Fruit fly (Drosophila melanogaster) Kc167 (cell line): ENCODE data around the gene CrebA.

Experiments used
- Myc ChIP-seq: fragments of >200 bp; optimal IDR thresholded peaks from 2 replicates; lab custom pipeline; 2017; ENCODE audit warnings: missing external identifiers
- Sin3A ChIP-seq: fragments of >200 bp; optimal IDR thresholded peaks from 2 replicates; lab custom pipeline; 2018; ENCODE audit warnings: missing external identifiers
- h ChIP-seq: fragments of >200 bp; optimal IDR thresholded peaks from 3 replicates; lab custom pipeline; 2018; ENCODE audit warnings: missing external identifiers
- insv ChIP-seq: fragments of >200 bp; optimal IDR thresholded peaks from 3 replicates; lab custom pipeline; 2018; ENCODE audit warnings: missing external identifiers
- psq ChIP-seq: fragments of >200 bp; optimal IDR thresholded peaks from 2 replicates; lab custom pipeline; 2017; ENCODE audit warnings: missing external identifiers
- ttk ChIP-seq: sonication (Bioruptor generic); optimal IDR thresholded peaks from 2 replicates; lab custom pipeline; 2017; ENCODE audit warnings: missing external identifiers

Gene CrebA

DNA sequence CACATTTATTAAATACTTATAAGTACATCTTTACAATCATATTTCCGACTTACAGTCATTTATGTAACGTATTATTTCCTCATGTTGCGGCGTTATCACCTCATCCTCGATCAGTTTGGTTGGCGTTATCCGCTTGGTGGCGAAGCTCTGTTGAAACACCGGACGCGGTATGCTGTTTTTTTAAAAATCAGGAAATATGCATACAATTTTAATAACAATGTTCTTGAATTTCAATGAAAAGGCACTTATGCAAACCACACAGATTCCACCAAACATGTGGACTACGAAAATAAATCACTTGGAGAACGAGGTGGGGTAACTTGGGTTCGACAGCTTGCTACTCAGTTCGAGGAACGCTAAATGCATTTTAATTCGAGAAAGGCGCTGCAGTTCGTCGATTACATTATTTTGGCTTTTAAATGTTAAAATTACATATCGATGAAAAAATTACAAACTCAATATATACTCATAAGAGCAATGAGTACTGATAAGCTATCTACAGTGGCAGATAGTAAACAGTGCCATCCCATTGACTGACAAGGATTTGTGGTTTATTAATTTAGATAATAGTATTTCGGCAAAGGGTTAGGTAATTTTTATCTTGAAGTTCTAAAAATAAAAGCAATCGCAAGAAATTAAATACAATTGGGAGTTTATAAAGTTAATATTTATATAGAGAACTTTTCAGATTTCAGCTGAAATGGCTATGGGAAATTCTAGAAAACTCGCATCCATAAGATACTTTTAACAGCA lies 28.8 kb upstream of the CrebA start:
- no peak for TF ChIP-seq h (lab: Kevin White, UChicago)
- no peak for TF ChIP-seq Sin3A (lab: Kevin White, UChicago)
- TF ChIP-seq psq (lab: Kevin White, UChicago) = no peak
- TF ChIP-seq Myc = no peak
- TF ChIP-seq insv (lab: Kevin White, UChicago) = no peak
- no peak for TF ChIP-seq ttk (lab: Kevin White, UChicago)

DNA sequence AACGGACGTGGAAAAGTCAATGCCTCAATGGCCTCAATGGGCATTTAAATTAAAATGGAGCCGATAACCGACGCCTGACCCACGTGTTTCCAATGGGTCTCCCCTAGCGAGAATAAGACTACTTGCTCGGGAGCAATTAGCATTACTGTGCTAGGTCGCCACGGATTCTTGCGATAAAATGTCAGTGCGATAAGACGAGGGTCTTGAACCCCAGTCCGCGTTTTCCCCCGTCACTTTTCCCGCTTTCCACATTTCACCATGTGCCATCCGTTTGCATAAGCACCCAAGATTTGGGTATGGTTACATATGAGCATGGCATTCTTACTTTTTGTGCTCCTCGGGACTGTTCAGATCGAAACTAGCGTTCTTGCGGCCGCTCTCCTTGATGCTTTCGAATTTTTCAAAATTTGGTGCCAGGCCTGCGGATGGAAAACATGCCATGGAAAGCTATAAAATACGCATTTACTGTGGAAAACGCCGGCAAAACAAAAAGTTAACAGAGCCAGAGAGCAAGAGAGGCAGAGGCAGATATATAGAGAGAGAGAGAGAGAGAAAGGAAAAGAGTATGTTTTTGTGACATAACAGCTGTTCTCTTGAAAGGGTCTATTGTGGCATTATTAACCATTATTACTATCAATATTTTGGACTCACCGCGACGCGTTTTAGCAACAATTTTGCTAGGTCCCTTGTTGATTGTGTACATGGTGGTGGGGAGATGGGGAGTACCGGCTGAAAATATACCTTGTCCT lies 27.9 kb upstream of the CrebA start:
- TF ChIP-seq h (lab: Kevin White, UChicago) = no peak
- TF ChIP-seq ttk (lab: Kevin White, UChicago) = no peak
- no peak for TF ChIP-seq Sin3A (lab: Kevin White, UChicago)
- TF ChIP-seq insv (lab: Kevin White, UChicago) = no peak
- TF ChIP-seq Myc = no peak
- no peak for TF ChIP-seq psq (lab: Kevin White, UChicago)

DNA sequence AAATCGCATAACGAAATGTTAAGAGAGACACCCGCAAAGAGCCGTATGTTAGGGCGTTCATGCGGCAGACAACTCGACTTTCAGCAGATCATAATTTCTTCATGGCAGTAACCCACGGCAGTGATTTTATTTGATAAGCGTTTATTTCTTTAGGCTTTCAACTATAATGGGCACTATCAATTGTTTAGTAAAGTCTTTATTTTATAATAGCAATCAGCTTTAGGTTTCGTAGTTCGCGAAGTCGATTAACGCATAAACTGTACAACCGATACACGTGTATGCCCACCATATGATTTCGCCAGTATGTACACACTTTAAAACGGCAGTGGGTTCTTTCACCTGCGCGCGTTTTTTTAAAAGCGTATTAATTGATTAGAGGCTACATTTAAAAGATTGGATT lies 27.0 kb upstream of the CrebA start, which contains the start of gene CG7841:
CG7841 (minus strand) TSS at position 20 of the 400 bp plus-strand sequence.
- TF ChIP-seq insv (lab: Kevin White, UChicago) = no peak
- TF ChIP-seq h (lab: Kevin White, UChicago) = no peak
- no peak for TF ChIP-seq ttk (lab: Kevin White, UChicago)

DNA sequence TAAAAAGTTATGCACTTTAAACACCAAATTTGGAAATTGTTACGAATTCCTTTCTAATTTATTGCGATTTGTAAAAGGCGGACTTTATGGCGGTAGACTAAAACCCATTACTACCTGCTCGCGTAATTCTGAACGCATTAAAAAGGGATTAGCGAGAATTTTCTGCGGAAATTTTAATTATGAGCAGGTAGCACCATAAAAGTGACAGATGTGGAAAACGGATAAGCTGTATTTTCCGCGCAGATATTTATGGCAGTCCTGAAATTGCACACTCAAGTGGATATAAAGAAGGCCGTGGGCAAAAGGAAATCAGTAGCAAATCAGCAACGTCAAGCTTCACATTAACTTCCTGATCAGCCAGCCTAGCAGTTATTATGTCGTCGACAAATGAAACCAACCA lies 26.4 kb upstream of the CrebA start, which contains the start of gene Z600:
Z600 (plus strand) TSS at position 312 of the 400 bp plus-strand sequence.
- TF ChIP-seq Sin3A (lab: Kevin White, UChicago) (no peak), ttk (lab: Kevin White, UChicago) (no peak), Myc (no peak), insv (lab: Kevin White, UChicago) (no peak), h (lab: Kevin White, UChicago) (no peak), psq (lab: Kevin White, UChicago) (no peak)

DNA sequence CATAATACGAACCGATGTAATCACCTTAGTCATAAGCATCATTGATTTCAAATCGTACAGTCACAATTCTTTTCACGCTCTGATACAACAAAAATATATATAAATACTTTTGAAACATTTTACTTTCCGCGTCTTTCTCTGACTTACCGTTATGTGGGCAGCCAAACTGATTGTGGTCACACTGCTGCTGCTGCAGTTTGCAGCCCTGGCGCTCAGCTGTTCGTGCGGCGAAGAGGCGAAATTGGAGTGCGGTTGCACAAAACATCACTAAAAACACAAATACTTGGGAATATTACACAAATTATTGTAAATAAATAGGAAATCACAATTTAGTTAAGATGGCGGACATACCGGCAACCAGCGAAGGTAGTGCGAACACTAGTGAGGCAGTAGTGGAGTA lies 25.8 kb upstream of the CrebA start, which contains the start of the genes gdl and gdl-ORF39:
gdl (plus strand) TSS at position 48 of the 400 bp plus-strand sequence.
gdl-ORF39 (plus strand) TSS at position 48 of the 400 bp plus-strand sequence.
- TF ChIP-seq insv (lab: Kevin White, UChicago) = no peak
- TF ChIP-seq Myc = no peak
- no peak for TF ChIP-seq psq (lab: Kevin White, UChicago)
- TF ChIP-seq Sin3A (lab: Kevin White, UChicago) = no peak
- TF ChIP-seq h (lab: Kevin White, UChicago) = no peak
- no peak for TF ChIP-seq ttk (lab: Kevin White, UChicago)

DNA sequence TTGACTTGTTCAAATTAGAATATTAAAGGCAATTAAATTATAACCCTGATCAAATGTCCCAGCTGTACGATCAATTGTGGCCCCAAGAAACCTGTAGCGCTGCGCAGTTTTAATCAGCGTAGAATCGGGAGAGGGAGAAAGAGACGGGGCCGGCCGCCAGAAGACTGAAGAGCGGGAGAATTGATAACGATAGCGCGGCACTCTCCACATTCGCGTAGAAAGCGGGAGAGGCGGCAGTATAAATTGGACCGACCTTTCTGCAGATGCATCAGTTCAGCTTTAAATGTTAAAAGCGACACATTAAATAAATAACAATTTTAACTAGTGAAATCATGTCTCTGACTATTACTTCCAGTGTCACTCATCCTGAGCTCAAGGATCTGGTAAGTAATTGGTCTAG lies 24.4 kb upstream of the CrebA start, which contains the start of gene MsrA:
MsrA (plus strand) TSS at position 266 of the 400 bp plus-strand sequence.
- TF ChIP-seq h (lab: Kevin White, UChicago) (no peak), ttk (lab: Kevin White, UChicago) (no peak), psq (lab: Kevin White, UChicago) (no peak), Myc (no peak), Sin3A (lab: Kevin White, UChicago) (no peak), insv (lab: Kevin White, UChicago) (no peak)

DNA sequence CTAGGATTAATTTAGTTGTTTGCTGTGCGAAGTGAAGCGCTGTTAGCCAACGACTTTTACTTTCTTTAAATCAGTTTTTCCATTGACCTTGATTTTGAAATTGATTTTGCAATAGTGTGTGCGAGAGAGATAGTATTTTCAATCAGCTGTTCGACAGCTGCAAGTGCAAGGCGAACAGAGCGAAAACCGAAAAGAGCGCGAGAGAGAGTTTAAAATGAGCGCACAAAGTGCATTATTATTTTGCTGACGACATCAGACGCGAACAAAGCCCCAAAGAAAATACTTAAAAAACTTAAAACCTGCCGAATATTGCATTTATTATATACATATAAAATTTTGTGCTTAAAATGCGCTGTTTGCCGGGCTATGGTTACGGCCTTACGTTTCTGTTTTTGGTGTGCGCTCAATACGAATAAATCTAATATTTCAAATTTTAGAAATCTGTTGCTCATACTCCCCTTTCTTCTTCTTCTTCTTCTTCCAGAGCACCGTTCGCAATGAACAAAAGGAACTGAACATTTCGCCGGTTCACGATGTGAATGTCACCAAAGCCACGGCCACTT lies 23.4 kb upstream of the CrebA start:
- TF ChIP-seq h (lab: Kevin White, UChicago) (no peak), psq (lab: Kevin White, UChicago) (no peak), Sin3A (lab: Kevin White, UChicago) (no peak), ttk (lab: Kevin White, UChicago) (no peak), insv (lab: Kevin White, UChicago) (no peak), Myc (no peak)

DNA sequence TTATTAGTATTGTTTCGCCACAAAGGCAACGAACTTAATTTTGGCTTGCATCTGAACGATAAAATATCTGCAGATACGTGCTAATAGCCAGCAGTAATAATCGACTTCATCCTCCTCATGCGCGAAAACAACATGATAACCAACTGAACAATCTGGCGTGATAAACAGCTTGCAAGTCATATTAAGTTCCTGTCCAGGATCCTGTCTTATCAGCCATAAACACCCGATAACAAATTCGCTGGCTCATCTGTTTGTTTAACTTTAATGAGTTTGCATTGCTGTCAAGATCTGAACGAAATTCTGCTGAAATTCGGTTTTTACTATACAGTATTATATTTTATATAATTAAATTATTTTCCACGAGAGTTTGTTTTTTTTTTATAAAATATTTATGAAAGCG lies 21.9 kb upstream of the CrebA start:
- TF ChIP-seq psq (lab: Kevin White, UChicago) = no peak
- TF ChIP-seq ttk (lab: Kevin White, UChicago) = no peak
- TF ChIP-seq h (lab: Kevin White, UChicago) = no peak
- no peak for TF ChIP-seq Sin3A (lab: Kevin White, UChicago)
- no peak for TF ChIP-seq Myc
- TF ChIP-seq insv (lab: Kevin White, UChicago) = no peak

DNA sequence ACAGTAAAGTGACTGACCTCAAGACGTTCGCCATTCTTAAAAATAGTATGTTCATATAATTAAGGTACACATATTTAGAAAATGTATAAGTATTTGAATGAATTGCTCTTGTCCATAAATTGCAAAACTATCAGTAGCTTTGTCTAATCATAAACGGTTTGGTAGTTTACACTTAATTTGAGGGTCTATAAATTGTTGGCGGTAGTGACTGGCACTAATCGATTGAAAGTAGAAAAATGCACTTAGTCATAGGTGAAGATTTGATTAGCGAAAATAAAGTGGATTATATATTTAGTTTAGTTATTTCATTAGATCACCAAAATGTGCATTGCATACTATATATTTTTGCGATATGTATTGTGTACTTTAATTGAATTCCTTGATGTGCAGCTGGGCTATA lies 21.5 kb upstream of the CrebA start:
- TF ChIP-seq psq (lab: Kevin White, UChicago) (no peak), insv (lab: Kevin White, UChicago) (no peak), Myc (no peak), ttk (lab: Kevin White, UChicago) (no peak), Sin3A (lab: Kevin White, UChicago) (no peak), h (lab: Kevin White, UChicago) (no peak)

DNA sequence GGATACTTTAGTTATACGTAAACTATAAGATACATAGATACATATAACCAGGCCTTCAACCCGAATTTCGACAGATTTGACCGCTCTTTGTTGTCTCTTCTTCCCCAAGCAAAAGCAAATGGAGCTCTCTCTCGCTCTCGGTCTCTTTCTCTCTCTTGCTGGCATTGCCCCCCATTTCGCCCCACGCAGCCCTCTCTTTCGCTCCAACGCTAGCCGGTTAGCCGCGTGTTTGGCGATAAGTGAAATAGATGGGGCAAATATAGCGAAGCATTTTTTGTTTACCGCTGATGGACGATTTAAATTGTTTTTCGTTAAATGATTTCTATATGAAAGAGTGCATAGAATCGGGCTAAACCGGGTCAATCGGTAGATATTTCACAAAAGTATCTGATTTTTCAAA lies 20.8 kb upstream of the CrebA start:
- no peak for TF ChIP-seq Sin3A (lab: Kevin White, UChicago)
- no peak for TF ChIP-seq h (lab: Kevin White, UChicago)
- TF ChIP-seq insv (lab: Kevin White, UChicago) = no peak
- no peak for TF ChIP-seq Myc
- TF ChIP-seq ttk (lab: Kevin White, UChicago) = no peak

DNA sequence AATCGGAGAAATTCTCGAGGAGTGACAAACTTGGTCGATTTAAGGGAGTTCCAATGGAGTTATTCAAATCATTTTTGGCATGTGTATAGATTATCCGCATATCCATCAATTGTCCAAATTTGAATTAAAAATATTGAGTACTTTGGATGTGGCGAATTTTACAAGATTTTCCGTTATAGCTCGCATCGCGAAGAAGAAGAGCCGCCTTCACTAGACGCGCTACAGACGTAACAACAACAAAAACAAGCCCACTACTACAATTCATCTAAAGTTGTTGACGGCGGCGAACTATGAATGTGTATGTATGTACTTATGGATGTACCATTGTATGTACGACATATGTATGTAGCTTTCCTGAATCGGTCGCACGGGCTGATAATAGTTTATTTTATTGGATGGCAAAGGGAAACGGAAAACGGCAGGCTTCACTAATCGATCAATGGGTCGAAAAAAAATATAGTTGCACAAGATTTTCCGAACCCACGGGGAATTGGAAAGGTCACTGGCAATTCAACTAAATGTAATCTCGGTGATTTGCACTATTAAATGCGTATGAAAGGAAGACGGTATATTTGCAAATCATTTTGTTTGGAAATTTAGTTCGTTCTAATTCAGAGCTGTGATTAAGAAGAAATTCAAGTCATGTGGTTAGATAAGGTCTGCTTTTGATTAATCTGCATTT lies 20.2 kb upstream of the CrebA start:
- TF ChIP-seq h (lab: Kevin White, UChicago) = no peak
- no peak for TF ChIP-seq Myc
- TF ChIP-seq ttk (lab: Kevin White, UChicago) = no peak
- TF ChIP-seq Sin3A (lab: Kevin White, UChicago) = no peak
- no peak for TF ChIP-seq psq (lab: Kevin White, UChicago)
- no peak for TF ChIP-seq insv (lab: Kevin White, UChicago)
